Worm (Caenorhabditis elegans): ENCODE results near the gene T28A8.3.
A peak's percentile ranks its signal among the peaks of the same experiment; 100 is the strongest.
"Not testable (repeated sequence)": the region's sequence is repeated elsewhere in the genome, so short reads cannot be mapped to it uniquely, and the experiment has no call there.

The T28A8.3 gene

DNA sequence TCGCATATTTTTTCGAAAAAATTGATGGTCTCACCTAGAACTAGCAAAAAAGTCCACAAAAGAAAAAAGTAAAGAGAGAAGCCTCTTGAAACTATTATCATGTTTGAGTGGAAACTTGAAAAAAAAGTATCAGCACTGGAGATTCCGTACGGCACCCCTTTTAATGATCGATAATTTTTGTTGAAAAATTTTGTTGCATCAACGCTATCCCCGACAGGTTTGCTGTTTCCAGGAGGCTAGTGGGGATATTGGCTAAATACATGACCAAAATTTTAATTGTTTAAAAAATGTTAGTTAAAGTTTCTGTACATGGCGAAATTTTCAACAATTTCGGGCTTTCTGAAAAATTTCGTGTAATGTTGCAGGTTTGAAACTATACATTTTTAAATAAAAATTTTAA is 10.2 kb upstream of the T28A8.3 start, which contains the start of gene T28A8.2:
Gene T28A8.2, minus strand, starts transcription at position 101 of the 400 bp plus-strand sequence.
- TF ChIP-seq F57A8.1 (GFP tag; optimal IDR thresholded peaks at IDR 0.05) = no peak
- no peak for TF ChIP-seq K12H6.12 (tag; optimal IDR thresholded peaks at IDR 0.05)
- no peak for TF ChIP-seq nfya-1 (tag; optimal IDR thresholded peaks at IDR 0.05; ENCODE audit: borderline replicate concordance, insufficient read depth)
- no peak for TF ChIP-seq him-1 (tag; optimal IDR thresholded peaks at IDR 0.05)
- no peak for TF ChIP-seq Y56A3A.18 (GFP tag; IDR thresholded peaks at IDR 0.05)
- no peak for TF ChIP-seq nhr-80 (tag; optimal IDR thresholded peaks at IDR 0.05)
- no peak for TF ChIP-seq B0261.1 (tag; optimal IDR thresholded peaks at IDR 0.05)
- no peak for TF ChIP-seq F33H1.4 (GFP tag; IDR thresholded peaks at IDR 0.05)
- no peak for TF ChIP-seq T07F8.4 (tag; optimal IDR thresholded peaks at IDR 0.05)
- TF ChIP-seq lin-35 (GFP tag; optimal IDR thresholded peaks at IDR 0.05) = no peak
- no peak for TF ChIP-seq ama-1 (optimal IDR thresholded peaks at IDR 0.05)
- no peak for TF ChIP-seq ama-1 (GFP tag; optimal IDR thresholded peaks at IDR 0.05)
- no peak for TF ChIP-seq dox-1 (GFP tag; IDR thresholded peaks at IDR 0.05)
- no peak for TF ChIP-seq Y95B8A.8 (GFP tag; IDR thresholded peaks at IDR 0.05)
- TF ChIP-seq lin-26 (GFP tag; IDR thresholded peaks at IDR 0.05) = no peak
- TF ChIP-seq aptf-2 (GFP tag; conservative IDR thresholded peaks at IDR 0.05) = no peak
- no peak for TF ChIP-seq madf-3 (GFP tag; IDR thresholded peaks at IDR 0.05)
- no peak for TF ChIP-seq F52B5.7 (tag; optimal IDR thresholded peaks at IDR 0.05)

DNA sequence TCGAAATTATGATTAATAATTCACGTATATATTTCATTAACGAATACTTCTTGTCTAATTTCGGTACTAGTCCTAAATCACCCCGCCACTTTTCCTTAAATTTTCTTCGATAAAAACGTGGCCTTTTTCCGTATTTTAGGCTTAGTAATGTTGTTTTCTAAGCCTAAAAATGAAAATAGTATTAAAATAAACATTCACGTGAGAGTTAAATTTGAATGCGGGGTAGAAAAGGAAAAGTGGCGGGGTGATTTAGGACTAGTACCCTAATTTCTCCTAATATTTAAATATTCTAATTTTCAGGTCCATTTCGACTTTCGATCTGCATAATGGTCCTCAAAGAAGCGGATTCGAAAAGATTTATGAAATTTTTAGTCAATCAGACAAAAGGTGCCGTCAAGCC is 6.9 kb upstream of the T28A8.3 start, which contains the start of gene T28A8.6:
Gene T28A8.6, plus strand, starts transcription at position 301 of the 400 bp plus-strand sequence.
- TF ChIP-seq tbx-9 (tag; optimal IDR thresholded peaks at IDR 0.05; ENCODE audit: borderline replicate concordance); bed-2 (GFP tag; IDR thresholded peaks at IDR 0.05); dpff-1 (tag; optimal IDR thresholded peaks at IDR 0.05): not testable (repeated sequence)

DNA sequence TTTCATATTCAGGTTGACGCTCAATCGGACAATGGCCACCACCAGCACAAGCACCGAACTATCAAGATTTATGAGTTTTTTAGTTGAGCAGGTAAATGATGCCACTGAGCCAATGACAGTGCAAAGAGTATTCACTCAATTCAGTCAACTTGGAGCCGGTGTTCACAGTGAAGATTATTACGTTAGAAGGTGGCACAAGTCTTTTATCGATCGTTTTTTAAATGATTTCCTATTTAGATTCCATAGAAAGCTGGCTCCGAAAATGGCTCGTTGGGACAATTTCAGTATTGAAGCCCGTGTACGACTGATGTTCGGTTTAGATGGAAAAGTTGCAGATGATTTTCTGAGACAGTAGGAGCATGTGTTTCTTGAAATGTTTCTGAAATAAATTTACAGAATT is 4.2 kb upstream of the T28A8.3 start, which contains the start of gene T28A8.5:
Gene T28A8.5, plus strand, starts transcription at position 32 of the 400 bp plus-strand sequence.
- TF ChIP-seq snpc-4 (GFP tag; optimal IDR thresholded peaks at IDR 0.05) (no peak), snpc-4 (tag; optimal IDR thresholded peaks at IDR 0.05) (no peak), madf-6 (GFP tag; IDR thresholded peaks at IDR 0.05) (0 out of 2 replicates have a peak, but pooled peaks have one; percentile 14), repo-1 (tag; optimal IDR thresholded peaks at IDR 0.05) (no peak), nhr-27 (tag; optimal IDR thresholded peaks at IDR 0.05) (no peak), ceh-27 (GFP tag; optimal IDR thresholded peaks at IDR 0.05) (no peak)

DNA sequence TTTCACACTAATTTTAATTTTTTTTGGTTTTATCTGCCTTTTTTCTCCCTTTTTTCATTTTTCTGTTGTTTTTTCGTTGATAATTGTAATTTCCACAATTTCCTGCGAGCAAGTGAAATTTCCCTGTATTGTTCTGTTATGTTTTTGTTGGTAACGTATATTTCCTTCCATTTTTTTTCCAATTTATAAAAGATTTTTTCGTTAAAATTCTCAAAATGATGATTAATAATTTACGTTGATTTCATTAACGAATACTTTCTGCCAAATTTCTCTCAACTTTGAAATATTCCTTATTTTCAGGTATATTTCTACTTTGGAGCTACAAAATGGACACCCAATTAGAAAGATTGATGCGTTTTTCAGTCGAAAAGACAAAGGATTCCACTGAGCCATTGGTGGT is 3.3 kb upstream of the T28A8.3 start, which contains the start of gene T28A8.8:
Gene T28A8.8, plus strand, starts transcription at position 301 of the 400 bp plus-strand sequence.
- TF ChIP-seq madf-10 (tag; optimal IDR thresholded peaks at IDR 0.05) = no peak
- TF ChIP-seq ceh-79 (tag; optimal IDR thresholded peaks at IDR 0.05) = no peak
- TF ChIP-seq bed-1 (GFP tag; IDR thresholded peaks at IDR 0.05) = no peak
- no peak for TF ChIP-seq pha-4 (tag; optimal IDR thresholded peaks at IDR 0.05)
- TF ChIP-seq F55B11.4 (tag; optimal IDR thresholded peaks at IDR 0.05; ENCODE audit: borderline replicate concordance, insufficient read depth) = no peak
- TF ChIP-seq nfya-2 (GFP tag; IDR thresholded peaks at IDR 0.05) = no peak
- no peak for TF ChIP-seq Y95B8A.8 (GFP tag; IDR thresholded peaks at IDR 0.05)
- TF ChIP-seq K11D2.4 (GFP tag; IDR thresholded peaks at IDR 0.05) = no peak
- TF ChIP-seq B0261.1 (tag; optimal IDR thresholded peaks at IDR 0.05) = no peak
- no peak for TF ChIP-seq ceh-100 (GFP tag; IDR thresholded peaks at IDR 0.05)
- no peak for TF ChIP-seq ceh-40 (GFP tag; IDR thresholded peaks at IDR 0.05)
- TF ChIP-seq lin-54 (GFP tag; optimal IDR thresholded peaks at IDR 0.05) = no peak
- TF ChIP-seq D2030.7 (GFP tag; IDR thresholded peaks at IDR 0.05) = no peak
- no peak for TF ChIP-seq T26A5.8 (tag; optimal IDR thresholded peaks at IDR 0.05)
- TF ChIP-seq hmg-20 (GFP tag; IDR thresholded peaks at IDR 0.05) = no peak
- no peak for TF ChIP-seq zim-3 (tag; optimal IDR thresholded peaks at IDR 0.05)
- no peak for TF ChIP-seq nhr-120 (GFP tag; IDR thresholded peaks at IDR 0.05)
- TF ChIP-seq efl-1 (GFP tag; optimal IDR thresholded peaks at IDR 0.05) = no peak
- TF ChIP-seq ztf-26 (tag; optimal IDR thresholded peaks at IDR 0.05) = no peak

All from whole organism, young adult.